Fruit fly (Drosophila melanogaster): Measurements from ENCODE around the gene CG14340.
A peak's percentile ranks its signal among the peaks of the same experiment; 100 is the strongest.

The CG14340 gene

DNA sequence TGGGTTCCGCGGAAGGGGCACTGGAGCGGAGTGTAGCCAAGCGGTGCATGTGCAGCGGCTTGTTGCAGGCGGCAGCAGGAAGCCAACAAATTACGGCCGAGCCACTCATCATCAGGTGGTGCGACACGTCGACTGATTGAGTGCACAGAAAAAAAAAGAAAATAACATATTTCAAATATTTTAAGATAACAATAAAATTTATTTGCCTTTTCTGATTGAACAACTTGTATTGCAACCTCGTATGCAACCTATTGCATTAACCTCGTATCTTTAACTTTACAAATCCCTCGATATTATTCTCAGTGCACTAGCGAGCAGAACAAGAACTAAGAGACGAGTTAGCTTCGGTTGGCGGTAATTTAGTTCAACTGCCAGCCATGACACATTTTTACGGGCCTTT is 42.4 kb upstream of the CG14340 start:
- no peak for TF ChIP-seq lola (GFP tag; optimal IDR thresholded peaks at IDR 0.05)
- no peak for TF ChIP-seq sage (GFP tag; optimal IDR thresholded peaks at IDR 0.05)
- no peak for TF ChIP-seq N (GFP tag; optimal IDR thresholded peaks at IDR 0.05)
- no peak for TF ChIP-seq Hr78 (GFP tag; optimal IDR thresholded peaks at IDR 0.05)
- peak; percentile 43 for TF ChIP-seq HLH106 (tag; optimal IDR thresholded peaks at IDR 0.05)
- TF ChIP-seq dmrt93B (GFP tag; optimal IDR thresholded peaks at IDR 0.05), result no peak
- no peak for TF ChIP-seq GATAd (GFP tag; optimal IDR thresholded peaks at IDR 0.05)
- no peak for TF ChIP-seq CG32264 (GFP tag; optimal IDR thresholded peaks at IDR 0.05)
- TF ChIP-seq rgr (GFP tag; optimal IDR thresholded peaks at IDR 0.05), result peak; percentile 35
- no peak for TF ChIP-seq Rel (GFP tag; optimal IDR thresholded peaks at IDR 0.05)
- TF ChIP-seq Rel (tag; optimal IDR thresholded peaks at IDR 0.05), result no peak
- no peak for TF ChIP-seq dsf (GFP tag; optimal IDR thresholded peaks at IDR 0.05; ENCODE audit: borderline replicate concordance)
- peak; percentile 1 for TF ChIP-seq OdsH (GFP tag; optimal IDR thresholded peaks at IDR 0.05)
- no peak for TF ChIP-seq Hr83 (GFP tag; optimal IDR thresholded peaks at IDR 0.05; ENCODE audit: poor library complexity, severe bottlenecking)
- peak; percentile 25 for TF ChIP-seq Sp1 (GFP tag; optimal IDR thresholded peaks at IDR 0.05)
- peak; percentile 6 for TF ChIP-seq ey (GFP tag; optimal IDR thresholded peaks at IDR 0.05)
- no peak for TF ChIP-seq Dfd (GFP tag; optimal IDR thresholded peaks at IDR 0.05)
- no peak for TF ChIP-seq Jra (GFP tag; optimal IDR thresholded peaks at IDR 0.05)
- no peak for TF ChIP-seq Mio (GFP tag; optimal IDR thresholded peaks at IDR 0.05)
- TF ChIP-seq sv (GFP tag; optimal IDR thresholded peaks at IDR 0.05), result no peak
- no peak for TF ChIP-seq Vsx2 (GFP tag; optimal IDR thresholded peaks at IDR 0.05; ENCODE audit: partially characterized antibody)
- TF ChIP-seq psq (GFP tag; optimal IDR thresholded peaks at IDR 0.05), result no peak
- TF ChIP-seq br (GFP tag; optimal IDR thresholded peaks at IDR 0.05), result peak; percentile 25
- peak; percentile 44 for TF ChIP-seq h (GFP tag; optimal IDR thresholded peaks at IDR 0.05)
- TF ChIP-seq Dif (GFP tag; optimal IDR thresholded peaks at IDR 0.05; ENCODE audit: partially characterized antibody), result no peak
- no peak for TF ChIP-seq brk (GFP tag; optimal IDR thresholded peaks at IDR 0.05)
- TF ChIP-seq Abd-B (GFP tag; optimal IDR thresholded peaks at IDR 0.05), result no peak
- no peak for TF ChIP-seq pan (optimal IDR thresholded peaks at IDR 0.05)
- no peak for TF ChIP-seq dl (GFP tag; optimal IDR thresholded peaks at IDR 0.05; ENCODE audit: insufficient read depth in 1 of 2, partially characterized antibody in 2 of 2)
- peak; percentile 19 for TF ChIP-seq Hnf4 (GFP tag; optimal IDR thresholded peaks at IDR 0.05)
- TF ChIP-seq jim (GFP tag; optimal IDR thresholded peaks at IDR 0.05), result no peak
- TF ChIP-seq usp (GFP tag; optimal IDR thresholded peaks at IDR 0.05), result no peak
- no peak for TF ChIP-seq Myc (optimal IDR thresholded peaks at IDR 0.05)
- TF ChIP-seq fru (GFP tag; optimal IDR thresholded peaks at IDR 0.05), result peak; percentile 43
- TF ChIP-seq CG9705 (GFP tag; optimal IDR thresholded peaks at IDR 0.05), result no peak
- no peak for TF ChIP-seq tai (GFP tag; optimal IDR thresholded peaks at IDR 0.05)
- TF ChIP-seq CrebA (GFP tag; optimal IDR thresholded peaks at IDR 0.05; ENCODE audit: borderline replicate concordance), result no peak
- TF ChIP-seq woc (GFP tag; optimal IDR thresholded peaks at IDR 0.05), result no peak
- peak in 1 of 2 experiments; percentile 46 for TF ChIP-seq foxo (GFP tag; optimal IDR thresholded peaks at IDR 0.05)

DNA sequence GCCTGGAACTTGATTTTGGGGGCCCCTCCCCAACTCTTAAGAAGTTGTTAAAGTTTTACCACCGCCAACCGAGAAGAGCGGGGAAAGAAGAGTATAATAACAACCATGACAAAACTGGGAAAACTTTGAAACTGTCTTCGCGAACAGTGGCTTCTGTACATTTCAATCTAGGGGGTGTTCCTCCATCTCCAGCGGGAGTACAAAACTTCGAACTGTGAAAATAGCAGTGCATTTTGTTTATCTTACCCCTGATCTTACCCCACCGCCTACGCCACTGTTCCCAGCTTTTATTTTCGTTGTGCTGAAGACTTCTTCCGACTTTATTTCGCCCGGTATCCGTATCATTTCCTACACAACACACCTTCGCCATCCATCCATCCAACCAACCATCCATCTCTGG is 41.8 kb upstream of the CG14340 start:
- TF ChIP-seq dl (GFP tag; optimal IDR thresholded peaks at IDR 0.05; ENCODE audit: insufficient read depth in 1 of 2, partially characterized antibody in 2 of 2) (no peak), Myc (optimal IDR thresholded peaks at IDR 0.05) (no peak), Dif (GFP tag; optimal IDR thresholded peaks at IDR 0.05; ENCODE audit: partially characterized antibody) (no peak), Jra (GFP tag; optimal IDR thresholded peaks at IDR 0.05) (no peak), N (GFP tag; optimal IDR thresholded peaks at IDR 0.05) (no peak), Sp1 (GFP tag; optimal IDR thresholded peaks at IDR 0.05) (peak; percentile 20), CG9705 (GFP tag; optimal IDR thresholded peaks at IDR 0.05) (no peak), tai (GFP tag; optimal IDR thresholded peaks at IDR 0.05) (no peak), dmrt93B (GFP tag; optimal IDR thresholded peaks at IDR 0.05) (peak; percentile 2), dsf (GFP tag; optimal IDR thresholded peaks at IDR 0.05; ENCODE audit: borderline replicate concordance) (no peak), h (GFP tag; optimal IDR thresholded peaks at IDR 0.05) (peak; percentile 56), Rel (GFP tag; optimal IDR thresholded peaks at IDR 0.05) (no peak), Rel (tag; optimal IDR thresholded peaks at IDR 0.05) (no peak), HLH106 (tag; optimal IDR thresholded peaks at IDR 0.05) (peak; percentile 53), Vsx2 (GFP tag; optimal IDR thresholded peaks at IDR 0.05; ENCODE audit: partially characterized antibody) (no peak), Hr83 (GFP tag; optimal IDR thresholded peaks at IDR 0.05; ENCODE audit: poor library complexity, severe bottlenecking) (no peak), sv (GFP tag; optimal IDR thresholded peaks at IDR 0.05) (no peak), woc (GFP tag; optimal IDR thresholded peaks at IDR 0.05) (peak; percentile 12), fru (GFP tag; optimal IDR thresholded peaks at IDR 0.05) (peak; percentile 65), OdsH (GFP tag; optimal IDR thresholded peaks at IDR 0.05) (peak; percentile 5), rgr (GFP tag; optimal IDR thresholded peaks at IDR 0.05) (peak; percentile 42), foxo (GFP tag; optimal IDR thresholded peaks at IDR 0.05) (peak in 1 of 2 experiments; percentile 68), Hr78 (GFP tag; optimal IDR thresholded peaks at IDR 0.05) (no peak), br (GFP tag; optimal IDR thresholded peaks at IDR 0.05) (peak; percentile 20), psq (GFP tag; optimal IDR thresholded peaks at IDR 0.05) (no peak), CG32264 (GFP tag; optimal IDR thresholded peaks at IDR 0.05) (no peak), CrebA (GFP tag; optimal IDR thresholded peaks at IDR 0.05; ENCODE audit: borderline replicate concordance) (no peak), usp (GFP tag; optimal IDR thresholded peaks at IDR 0.05) (no peak), ey (GFP tag; optimal IDR thresholded peaks at IDR 0.05) (peak; percentile 56)
